Fruit fly (Drosophila melanogaster) whole organism, prepupa: Measurements from ENCODE around the gene tll.

Experiments
- Blimp-1 ChIP-seq: fragments of 200-800 bp; sonication (Bioruptor generic); optimal IDR thresholded peaks from 3 replicates; lab custom pipeline; 2017; ENCODE audit warnings: missing biosample characterization, missing genetic modification characterization, mild to moderate bottlenecking, moderate library complexity, missing genetic modification reagents
- CG10631 ChIP-seq: fragments of 200-800 bp; sonication (Bioruptor generic); optimal IDR thresholded peaks from 2 replicates; lab custom pipeline; 2016; ENCODE audit warnings: missing biosample characterization, missing genetic modification characterization
- CG11294 ChIP-seq: fragments of 200-800 bp; sonication (Bioruptor generic); IDR thresholded peaks from 2 replicates; pipeline ENCODE4 v1.3.6; 2022; ENCODE audit warnings: missing biosample characterization, missing genetic modification characterization
- CG11762 ChIP-seq: fragments of 200-800 bp; sonication (Bioruptor generic); optimal IDR thresholded peaks from 3 replicates; lab custom pipeline; 2016; ENCODE audit warnings: missing biosample characterization, missing genetic modification characterization; ENCODE audit not compliant: insufficient read depth
- CG11902 ChIP-seq: fragments of 200-800 bp; sonication (Bioruptor generic); optimal IDR thresholded peaks from 3 replicates; lab custom pipeline; 2016; ENCODE audit warnings: missing biosample characterization, missing genetic modification characterization
- CG1621 ChIP-seq: fragments of 200-800 bp; sonication (Bioruptor generic); optimal IDR thresholded peaks from 3 replicates; lab custom pipeline; 2018; ENCODE audit warnings: missing biosample characterization, mild to moderate bottlenecking, missing genetic modification characterization
- CG16779 ChIP-seq: fragments of 200-800 bp; sonication (Bioruptor generic); optimal IDR thresholded peaks from 3 replicates; lab custom pipeline; 2017; ENCODE audit warnings: missing biosample characterization, mild to moderate bottlenecking, missing genetic modification characterization
- CG3032 ChIP-seq: fragments of 200-800 bp; optimal IDR thresholded peaks from 2 replicates; lab custom pipeline; 2019; ENCODE audit warnings: missing biosample characterization, mild to moderate bottlenecking, missing genetic modification characterization, moderate library complexity
- CG32006 ChIP-seq: fragments of 200-800 bp; sonication (Bioruptor generic); optimal IDR thresholded peaks from 3 replicates; lab custom pipeline; 2017; ENCODE audit warnings: missing biosample characterization, mild to moderate bottlenecking, missing genetic modification characterization
- CG4318 ChIP-seq: fragments of 200-800 bp; sonication (Bioruptor generic); optimal IDR thresholded peaks from 3 replicates; lab custom pipeline; 2017; ENCODE audit warnings: missing biosample characterization, mild to moderate bottlenecking, missing genetic modification characterization
- CG6163 ChIP-seq: fragments of 200-800 bp; sonication (Bioruptor generic); IDR thresholded peaks from 3 replicates; pipeline ENCODE4 v1.3.6; 2022; ENCODE audit warnings: missing biosample characterization, missing genetic modification characterization
- CG6808 ChIP-seq: fragments of 200-800 bp; sonication (Bioruptor generic); optimal IDR thresholded peaks from 3 replicates; lab custom pipeline; 2017; ENCODE audit warnings: missing biosample characterization, missing genetic modification characterization, mild to moderate bottlenecking, moderate library complexity, missing genetic modification reagents
- CG6854 ChIP-seq: fragments of 200-800 bp; sonication (Bioruptor generic); optimal IDR thresholded peaks from 2 replicates; lab custom pipeline; 2017; ENCODE audit warnings: missing biosample characterization, mild to moderate bottlenecking, missing genetic modification characterization
- CG7368 ChIP-seq: fragments of 200-800 bp; sonication (Bioruptor generic); optimal IDR thresholded peaks from 3 replicates; lab custom pipeline; 2016; ENCODE audit warnings: missing biosample characterization, missing genetic modification characterization
- CG8119 ChIP-seq: fragments of 200-800 bp; sonication (Bioruptor generic); IDR thresholded peaks from 3 replicates; pipeline ENCODE4 v1.3.6; 2022; ENCODE audit warnings: missing biosample characterization, missing genetic modification characterization
- CG8319 ChIP-seq: fragments of 200-800 bp; sonication (Bioruptor generic); optimal IDR thresholded peaks from 3 replicates; lab custom pipeline; 2016; ENCODE audit warnings: missing biosample characterization, missing genetic modification characterization
- CG8632 ChIP-seq: fragments of 200-800 bp; sonication (Bioruptor generic); optimal IDR thresholded peaks from 3 replicates; lab custom pipeline; 2016; ENCODE audit warnings: missing biosample characterization, missing genetic modification characterization
- CG9139 ChIP-seq: fragments of 200-800 bp; sonication (Bioruptor generic); optimal IDR thresholded peaks from 3 replicates; lab custom pipeline; 2017; ENCODE audit warnings: missing biosample characterization, mild to moderate bottlenecking, missing genetic modification characterization
- Eip75B ChIP-seq: fragments of 200-800 bp; sonication (Bioruptor generic); optimal IDR thresholded peaks from 3 replicates; lab custom pipeline; 2016; ENCODE audit warnings: missing biosample characterization, missing genetic modification characterization
- Eip78C ChIP-seq: fragments of 200-800 bp; sonication (Bioruptor generic); peaks from one replicate; lab custom pipeline; 2016; ENCODE audit warnings: missing biosample characterization, missing genetic modification characterization
- Ets21C ChIP-seq: fragments of 200-800 bp; sonication (Bioruptor generic); optimal IDR thresholded peaks from 3 replicates; lab custom pipeline; 2016; ENCODE audit warnings: missing biosample characterization, missing genetic modification characterization
- Ets96B ChIP-seq: fragments of 200-800 bp; optimal IDR thresholded peaks from 2 replicates; lab custom pipeline; 2019; ENCODE audit warnings: missing biosample characterization, mild to moderate bottlenecking, missing genetic modification characterization, moderate library complexity
- Gug ChIP-seq: fragments of 200-800 bp; sonication (Bioruptor generic); IDR thresholded peaks from 2 replicates; pipeline ENCODE4 v1.3.6; 2022; ENCODE audit warnings: missing biosample characterization, missing genetic modification characterization
- Hr4 ChIP-seq: fragments of 200-800 bp; sonication (Bioruptor generic); optimal IDR thresholded peaks from 3 replicates; lab custom pipeline; 2016; ENCODE audit warnings: missing biosample characterization, missing genetic modification characterization
- Sox14 ChIP-seq: fragments of 200-800 bp; sonication (Bioruptor generic); optimal IDR thresholded peaks from 3 replicates; lab custom pipeline; 2016; ENCODE audit warnings: missing biosample characterization, missing genetic modification characterization
- achi ChIP-seq: fragments of 200-800 bp; sonication (Bioruptor generic); optimal IDR thresholded peaks from 3 replicates; lab custom pipeline; 2016; ENCODE audit warnings: missing biosample characterization, missing genetic modification characterization
- acj6 ChIP-seq: fragments of 200-800 bp; sonication (Bioruptor generic); optimal IDR thresholded peaks from 3 replicates; lab custom pipeline; 2016; ENCODE audit warnings: missing biosample characterization, missing genetic modification characterization
- dac ChIP-seq: fragments of 200-800 bp; sonication (Bioruptor generic); optimal IDR thresholded peaks from 2 replicates; lab custom pipeline; 2017; ENCODE audit warnings: missing biosample characterization, mild to moderate bottlenecking, missing genetic modification characterization
- eg ChIP-seq: fragments of 200-800 bp; sonication (Bioruptor generic); IDR thresholded peaks from 3 replicates; pipeline ENCODE4 v1.3.6; 2022; ENCODE audit warnings: missing biosample characterization, missing genetic modification characterization
- fd59A ChIP-seq: fragments of 200-800 bp; sonication (Bioruptor generic); optimal IDR thresholded peaks from 2 replicates; lab custom pipeline; 2017; ENCODE audit warnings: missing biosample characterization, mild to moderate bottlenecking, missing genetic modification characterization, missing genetic modification reagents
- lz ChIP-seq: fragments of 200-800 bp; sonication (Bioruptor generic); optimal IDR thresholded peaks from 3 replicates; lab custom pipeline; 2016; ENCODE audit warnings: missing biosample characterization, missing genetic modification characterization
- net ChIP-seq: fragments of 200-800 bp; sonication (Bioruptor generic); optimal IDR thresholded peaks from 3 replicates; lab custom pipeline; 2016; ENCODE audit warnings: missing biosample characterization, missing genetic modification characterization
- pdm3 ChIP-seq: fragments of 200-800 bp; sonication (Bioruptor generic); optimal IDR thresholded peaks from 3 replicates; lab custom pipeline; 2016; ENCODE audit warnings: missing biosample characterization, missing genetic modification characterization
- ss ChIP-seq, 2 experiments: fragments of 200-800 bp; sonication (Bioruptor generic); optimal IDR thresholded peaks; 2 replicates in 1 of 2; 3 replicates in 1 of 2; lab custom pipeline; 2017 to 2018; ENCODE audit warnings: mild to moderate bottlenecking in 2 of 2, missing biosample characterization in 2 of 2, missing genetic modification characterization in 2 of 2, moderate library complexity in 1 of 2
- svp ChIP-seq: fragments of 200-800 bp; sonication (Bioruptor generic); peaks from one replicate; lab custom pipeline; 2016; ENCODE audit warnings: missing biosample characterization, missing genetic modification characterization
- vri ChIP-seq: fragments of 200-800 bp; sonication (Bioruptor generic); optimal IDR thresholded peaks from 3 replicates; lab custom pipeline; 2016; ENCODE audit warnings: missing biosample characterization, mild to moderate bottlenecking, missing genetic modification characterization

Gene tll

DNA sequence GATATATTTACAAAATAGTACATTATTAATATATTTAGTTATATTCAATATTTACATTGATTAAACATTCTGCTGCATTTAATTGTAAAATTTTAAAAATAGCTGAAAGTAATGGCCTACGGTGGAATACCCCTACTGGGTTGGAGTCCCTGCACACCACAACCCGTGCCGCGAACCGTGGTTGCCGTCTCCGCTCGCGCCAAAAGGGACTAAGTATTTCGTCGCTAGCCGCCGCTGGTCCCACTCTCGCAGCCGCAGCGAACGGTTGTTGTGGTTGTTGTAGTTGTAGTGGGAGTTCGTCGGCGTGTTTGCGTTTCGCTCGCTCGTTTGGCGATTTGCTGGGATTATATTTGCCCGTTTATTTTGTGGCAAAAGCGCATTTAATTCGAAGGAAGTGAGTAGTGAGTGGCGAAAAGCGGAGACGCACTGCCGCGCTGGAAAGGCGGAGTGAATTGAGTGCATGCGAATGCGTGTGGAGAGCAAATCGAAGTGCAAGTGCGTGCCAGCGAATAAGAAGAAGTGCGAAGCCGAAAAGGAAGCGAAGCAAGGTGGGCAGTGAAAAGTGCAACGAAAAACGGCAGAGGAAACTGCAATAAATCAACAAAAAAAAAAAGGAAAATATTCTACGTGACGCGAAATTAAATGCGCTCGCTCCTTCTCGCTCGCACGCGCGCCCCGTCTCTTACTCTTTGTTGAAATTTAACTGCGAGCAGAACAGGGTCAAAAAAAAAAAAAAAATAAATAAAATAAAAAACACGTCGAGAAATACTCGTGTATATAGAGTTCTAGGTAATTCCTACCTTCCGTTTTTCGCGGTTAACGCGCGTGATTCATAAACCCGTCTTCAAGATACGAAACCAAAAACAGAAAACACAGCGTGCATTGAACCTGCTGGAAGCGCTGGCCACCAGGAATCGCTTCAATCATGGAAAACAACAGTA lies 43.5 kb upstream of the tll start, which contains the start of gene cindr (continued):
- TF ChIP-seq CG32006, result no peak
- TF ChIP-seq lz (GFP tag; lab: Kevin White, UChicago), result peak; percentile 6
- TF ChIP-seq CG11294, result no peak
- TF ChIP-seq CG7368 (GFP tag; lab: Kevin White, UChicago), result peak; percentile 5
- TF ChIP-seq CG4318 (GFP tag; lab: Kevin White, UChicago), result no peak
- TF ChIP-seq CG6808, result peak; percentile 68
- peak; percentile 22 for TF ChIP-seq CG3032 (tag; lab: Kevin White, UChicago)
- TF ChIP-seq CG8119 (GFP tag; lab: Robert Waterston, UW), result peak; percentile 64; the same call in 2 of the 3 replicates
- TF ChIP-seq CG16779 (tag; lab: Kevin White, UChicago), result peak; percentile 60
- peak; percentile 65 for TF ChIP-seq CG6163 (GFP tag; lab: Robert Waterston, UW)

DNA sequence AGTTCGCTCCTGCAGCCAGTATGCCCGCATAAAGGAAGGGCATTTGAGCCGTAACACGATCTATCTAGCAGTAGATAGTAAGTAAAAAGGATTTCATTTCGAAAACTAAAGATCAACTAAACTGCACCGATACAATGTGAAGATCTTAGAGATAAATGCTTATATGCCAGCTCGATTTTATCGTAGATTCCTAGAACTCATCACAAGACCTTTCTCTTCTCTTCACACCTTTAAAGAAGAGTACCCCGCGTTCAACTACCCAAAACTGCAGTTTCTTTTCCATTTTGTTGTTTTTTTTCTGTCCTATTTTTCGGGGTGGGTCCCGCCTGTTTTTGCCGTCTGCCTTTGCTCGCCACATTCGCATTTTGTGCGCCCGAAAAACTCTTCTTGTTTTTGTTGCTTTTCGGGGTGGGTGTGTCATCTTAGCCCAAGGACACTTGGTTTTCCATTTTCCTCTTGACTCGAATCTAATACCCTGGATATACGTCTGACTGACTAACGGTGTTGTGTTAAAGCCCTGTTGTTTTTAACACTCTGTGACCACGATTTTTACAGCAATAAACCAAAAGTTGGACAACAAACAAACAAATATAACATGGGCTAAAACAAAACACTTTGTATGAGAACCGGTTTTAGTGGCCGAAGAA lies 42.7 kb upstream of the tll start:
- TF ChIP-seq CG4318 (GFP tag; lab: Kevin White, UChicago) (no peak), acj6 (no peak), CG11294 (no peak), Ets96B (tag; lab: Kevin White, UChicago) (no peak), dac (GFP tag; lab: Kevin White, UChicago) (no peak), CG8319 (no peak), svp (GFP tag; lab: Kevin White, UChicago) (peak; percentile 60)
- TF ChIP-seq, all 60 proteins: peak for 1

dm6 chr3R:30810274-30810813 lies 41.8 kb upstream of the tll start:
- no peak for TF ChIP-seq ss (GFP tag; optimal IDR thresholded peaks at IDR 0.05; lab: Kevin White, UChicago)
- no peak for TF ChIP-seq achi (GFP tag; lab: Kevin White, UChicago)
- TF ChIP-seq CG10631 (GFP tag; lab: Kevin White, UChicago), result no peak
- TF ChIP-seq CG6808, result no peak
- no peak for TF ChIP-seq CG11762 (GFP tag; lab: Kevin White, UChicago)
- no peak for TF ChIP-seq Ets96B (tag; lab: Kevin White, UChicago)
- no peak for TF ChIP-seq Ets21C (GFP tag; lab: Kevin White, UChicago)
- TF ChIP-seq CG9139 (GFP tag; lab: Kevin White, UChicago), result no peak
- no peak for TF ChIP-seq pdm3 (GFP tag; lab: Kevin White, UChicago)
- TF ChIP-seq CG11902 (GFP tag; lab: Kevin White, UChicago), result no peak
- TF ChIP-seq Eip75B (GFP tag; lab: Kevin White, UChicago), result no peak
- TF ChIP-seq Eip78C (GFP tag; lab: Kevin White, UChicago), result peak; percentile 34
- TF ChIP-seq Hr4 (GFP tag; lab: Kevin White, UChicago), result no peak
- TF ChIP-seq Sox14 (GFP tag; lab: Kevin White, UChicago), result peak; percentile 17
- no peak for TF ChIP-seq CG11294
- no peak for TF ChIP-seq vri
- no peak for TF ChIP-seq CG4318 (GFP tag; lab: Kevin White, UChicago)
- no peak for TF ChIP-seq Gug (GFP tag; lab: Robert Waterston, UW)
- no peak for TF ChIP-seq CG8632
- no peak for TF ChIP-seq eg
- no peak for TF ChIP-seq fd59A
- TF ChIP-seq CG6163 (GFP tag; lab: Robert Waterston, UW), result no peak
- TF ChIP-seq CG1621, result no peak
- no peak for TF ChIP-seq net (GFP tag; lab: Kevin White, UChicago)
- TF ChIP-seq svp (GFP tag; lab: Kevin White, UChicago), result peak; percentile 95
- TF ChIP-seq Blimp-1 (GFP tag; lab: Kevin White, UChicago), result no peak
- no peak for TF ChIP-seq CG6854 (GFP tag; lab: Kevin White, UChicago)
